Fruit fly (Drosophila melanogaster) Kc167 (cell line): Measurements from ENCODE around the gene Mst27D.

Experiments
- Myc ChIP-seq: fragments of >200 bp; optimal IDR thresholded peaks from 2 replicates; lab custom pipeline; 2017; ENCODE audit warnings: missing external identifiers
- Sin3A ChIP-seq: fragments of >200 bp; optimal IDR thresholded peaks from 2 replicates; lab custom pipeline; 2018; ENCODE audit warnings: missing external identifiers
- h ChIP-seq: fragments of >200 bp; optimal IDR thresholded peaks from 3 replicates; lab custom pipeline; 2018; ENCODE audit warnings: missing external identifiers
- insv ChIP-seq: fragments of >200 bp; optimal IDR thresholded peaks from 3 replicates; lab custom pipeline; 2018; ENCODE audit warnings: missing external identifiers
- psq ChIP-seq: fragments of >200 bp; optimal IDR thresholded peaks from 2 replicates; lab custom pipeline; 2017; ENCODE audit warnings: missing external identifiers
- ttk ChIP-seq: sonication (Bioruptor generic); optimal IDR thresholded peaks from 2 replicates; lab custom pipeline; 2017; ENCODE audit warnings: missing external identifiers

DNA sequence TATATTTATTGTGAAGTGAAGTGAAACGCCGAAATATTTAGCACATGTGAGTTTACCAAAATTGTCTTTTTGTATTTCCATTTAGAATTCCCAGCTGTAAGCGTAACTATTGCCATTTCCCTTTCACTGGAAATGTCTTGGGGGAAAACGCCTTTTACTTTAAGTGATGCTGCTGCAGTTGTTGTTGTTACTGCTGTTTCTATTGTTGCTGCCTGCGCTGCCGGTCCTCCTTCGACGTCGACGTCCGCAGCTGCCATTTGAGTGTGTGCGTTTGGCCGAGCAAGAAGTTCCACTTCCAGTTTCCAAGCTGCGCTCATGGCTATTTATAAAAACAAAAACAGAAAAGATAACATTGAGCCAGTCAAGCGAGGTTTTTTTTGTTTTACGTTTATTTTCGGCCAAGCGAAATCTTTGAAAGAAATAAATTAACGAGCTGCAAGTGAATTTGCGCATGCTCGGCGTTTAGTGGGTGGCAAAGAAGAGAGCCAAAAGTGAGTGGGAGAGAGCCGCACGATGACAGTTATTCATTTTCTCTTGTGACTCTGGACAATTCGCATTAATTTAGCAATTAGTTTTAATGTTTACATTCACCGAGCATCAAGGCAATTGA is 10.9 kb downstream of the Mst27D start:
- TF ChIP-seq Sin3A = no peak
- TF ChIP-seq h (lab: Kevin White, UChicago) = no peak
- TF ChIP-seq ttk (lab: Kevin White, UChicago) = no peak
- no peak for TF ChIP-seq Myc (lab: Kevin White, UChicago)
- TF ChIP-seq psq = no peak
- TF ChIP-seq insv (lab: Kevin White, UChicago) = no peak
